Fruit fly (Drosophila melanogaster) whole organism, embryonic: ENCODE measurements around the gene toe.

ENCODE experiments used
- BEAF-32 ChIP-seq: fragments of 200-800 bp; sonication (Bioruptor generic); optimal IDR thresholded peaks from 3 replicates; lab custom pipeline; 2017; ENCODE audit warnings: missing biosample characterization, missing genetic modification characterization, mild to moderate bottlenecking, moderate library complexity, missing genetic modification reagents
- CG10959 ChIP-seq: fragments of 200-800 bp; sonication (Bioruptor generic); IDR thresholded peaks from 2 replicates; pipeline ENCODE4 v1.3.6; 2022; ENCODE audit warnings: missing biosample characterization, missing genetic modification characterization
- CG11093 ChIP-seq: fragments of 200-800 bp; sonication (Bioruptor generic); IDR thresholded peaks from 3 replicates; pipeline ENCODE4 v1.3.6; 2022; ENCODE audit warnings: missing biosample characterization, missing genetic modification characterization
- CG12769 ChIP-seq: fragments of 200-800 bp; sonication (Bioruptor generic); optimal IDR thresholded peaks from 2 replicates; lab custom pipeline; 2019; ENCODE audit warnings: missing biosample characterization, mild to moderate bottlenecking, missing genetic modification characterization, moderate library complexity
- CG13894 ChIP-seq: fragments of 200-800 bp; sonication (Bioruptor generic); optimal IDR thresholded peaks from 3 replicates; lab custom pipeline; 2018; ENCODE audit warnings: missing biosample characterization, mild to moderate bottlenecking, missing genetic modification characterization, moderate library complexity
- CG14667 ChIP-seq: fragments of 200-800 bp; sonication (Bioruptor generic); IDR thresholded peaks from 2 replicates; pipeline ENCODE4 v1.3.6; 2022; ENCODE audit warnings: missing biosample characterization, missing genetic modification characterization
- CG15073 ChIP-seq: fragments of 200-800 bp; sonication (Bioruptor generic); optimal IDR thresholded peaks from 2 replicates; lab custom pipeline; 2016; ENCODE audit warnings: missing biosample characterization, missing genetic modification characterization
- CG1529 ChIP-seq: fragments of 200-800 bp; sonication (Bioruptor generic); optimal IDR thresholded peaks from 3 replicates; lab custom pipeline; 2018; ENCODE audit warnings: missing biosample characterization, missing genetic modification characterization
- CG17328 ChIP-seq: fragments of 200-800 bp; sonication (Bioruptor generic); IDR thresholded peaks from 2 replicates; pipeline ENCODE4 v1.3.6; 2022; ENCODE audit warnings: missing biosample characterization, missing genetic modification characterization
- CG2116 ChIP-seq: fragments of 200-800 bp; sonication (Bioruptor generic); optimal IDR thresholded peaks from 3 replicates; lab custom pipeline; 2018; ENCODE audit warnings: missing biosample characterization, mild to moderate bottlenecking, missing genetic modification characterization
- CG3407 ChIP-seq: fragments of 200-800 bp; sonication (Bioruptor generic); optimal IDR thresholded peaks from 2 replicates; lab custom pipeline; 2018; ENCODE audit warnings: missing biosample characterization, mild to moderate bottlenecking, missing genetic modification characterization
- CG43689 ChIP-seq: fragments of 200-800 bp; sonication (Bioruptor generic); IDR thresholded peaks from 2 replicates; pipeline ENCODE4 v1.3.6; 2022; ENCODE audit warnings: missing biosample characterization, missing genetic modification characterization
- CG7271 ChIP-seq: fragments of 200-800 bp; sonication (Bioruptor generic); optimal IDR thresholded peaks from 2 replicates; lab custom pipeline; 2018; ENCODE audit warnings: missing biosample characterization, mild to moderate bottlenecking, missing genetic modification characterization, moderate library complexity
- CTCF ChIP-seq: fragments of 200-800 bp; sonication (Bioruptor generic); optimal IDR thresholded peaks from 2 replicates; lab custom pipeline; 2017; ENCODE audit warnings: missing biosample characterization, mild to moderate bottlenecking, missing genetic modification characterization, moderate library complexity
- D19A ChIP-seq: fragments of 200-800 bp; optimal IDR thresholded peaks from 3 replicates; lab custom pipeline; 2019; ENCODE audit warnings: missing biosample characterization, mild to moderate bottlenecking, missing genetic modification characterization, moderate library complexity
- Dll ChIP-seq: fragments of 200-800 bp; sonication (Bioruptor generic); IDR thresholded peaks from 4 replicates; pipeline ENCODE4 v1.3.6; 2022; ENCODE audit warnings: missing biosample characterization, missing genetic modification characterization; ENCODE audit not compliant: partially characterized antibody
- Ets97D ChIP-seq: fragments of 200-800 bp; sonication (Bioruptor generic); optimal IDR thresholded peaks from 3 replicates; lab custom pipeline; 2016; ENCODE audit warnings: missing biosample characterization, missing genetic modification characterization
- Fer1 ChIP-seq: fragments of 200-800 bp; sonication (Bioruptor generic); optimal IDR thresholded peaks from 2 replicates; lab custom pipeline; 2017; ENCODE audit warnings: missing biosample characterization, mild to moderate bottlenecking, missing genetic modification characterization
- Fer2 ChIP-seq: fragments of 200-800 bp; sonication (Bioruptor generic); optimal IDR thresholded peaks from 2 replicates; lab custom pipeline; 2018; ENCODE audit warnings: missing biosample characterization, mild to moderate bottlenecking, missing genetic modification characterization, moderate library complexity
- Hr51 ChIP-seq, 2 experiments: fragments of 200-800 bp; sonication (Bioruptor generic); optimal IDR thresholded peaks; 2 replicates in 1 of 2; 3 replicates in 1 of 2; lab custom pipeline; 2016 to 2018; ENCODE audit warnings: missing biosample characterization in 2 of 2, missing genetic modification characterization in 2 of 2, mild to moderate bottlenecking in 1 of 2, moderate library complexity in 1 of 2
- Med ChIP-seq: fragments of 200-800 bp; sonication (Bioruptor generic); peaks from one replicate; lab custom pipeline; 2016; ENCODE audit warnings: missing biosample characterization, missing genetic modification characterization, mild to moderate bottlenecking, inconsistent platforms, moderate library complexity
- Meics ChIP-seq: fragments of 200-800 bp; sonication (Bioruptor generic); optimal IDR thresholded peaks from 2 replicates; lab custom pipeline; 2017; ENCODE audit warnings: missing biosample characterization, mild to moderate bottlenecking, missing genetic modification characterization
- NK7.1 ChIP-seq: fragments of 200-800 bp; sonication (Bioruptor generic); optimal IDR thresholded peaks from 3 replicates; lab custom pipeline; 2016; ENCODE audit warnings: missing biosample characterization, missing genetic modification characterization
- Nf-YB ChIP-seq: fragments of 200-800 bp; sonication (Bioruptor generic); optimal IDR thresholded peaks from 3 replicates; lab custom pipeline; 2019; ENCODE audit warnings: missing biosample characterization, mild to moderate bottlenecking, missing genetic modification characterization, moderate library complexity
- Opbp ChIP-seq: fragments of 200-800 bp; sonication (Bioruptor generic); IDR thresholded peaks from 3 replicates; pipeline ENCODE4 v1.3.6; 2022; ENCODE audit warnings: missing biosample characterization, missing genetic modification characterization; ENCODE audit not compliant: partially characterized antibody
- Rx ChIP-seq: fragments of 200-800 bp; sonication (Bioruptor generic); IDR thresholded peaks from 2 replicates; pipeline ENCODE4 v1.3.6; 2022; ENCODE audit warnings: missing biosample characterization, missing genetic modification characterization
- Sox102F ChIP-seq: fragments of 200-800 bp; sonication (Bioruptor generic); optimal IDR thresholded peaks from 2 replicates; lab custom pipeline; 2018; ENCODE audit warnings: missing biosample characterization, mild to moderate bottlenecking, missing genetic modification characterization, moderate library complexity
- Vsx1 ChIP-seq: fragments of 200-800 bp; sonication (Bioruptor generic); optimal IDR thresholded peaks from 2 replicates; lab custom pipeline; 2017; ENCODE audit warnings: missing biosample characterization, mild to moderate bottlenecking, missing genetic modification characterization, missing genetic modification reagents
- YL-1 ChIP-seq: fragments of 200-800 bp; sonication (Bioruptor generic); optimal IDR thresholded peaks from 3 replicates; lab custom pipeline; 2017; ENCODE audit warnings: missing biosample characterization, mild to moderate bottlenecking, missing genetic modification characterization
- ac ChIP-seq: fragments of 200-800 bp; sonication (Bioruptor generic); optimal IDR thresholded peaks from 3 replicates; lab custom pipeline; 2017; ENCODE audit warnings: missing biosample characterization, mild to moderate bottlenecking, missing genetic modification characterization
- chinmo ChIP-seq: fragments of 200-800 bp; sonication (Bioruptor generic); IDR thresholded peaks from 4 replicates; pipeline ENCODE4 v1.3.6; 2022; ENCODE audit warnings: missing biosample characterization, missing genetic modification characterization; ENCODE audit not compliant: partially characterized antibody
- dan ChIP-seq: fragments of 200-800 bp; sonication (Bioruptor generic); IDR thresholded peaks from 2 replicates; pipeline ENCODE4 v1.3.6; 2022; ENCODE audit warnings: missing biosample characterization, missing genetic modification characterization
- gcm2 ChIP-seq: fragments of 200-800 bp; sonication (Bioruptor generic); optimal IDR thresholded peaks from 2 replicates; lab custom pipeline; 2016; ENCODE audit warnings: missing biosample characterization, missing genetic modification characterization
- hb ChIP-seq: fragments of 200-800 bp; sonication (Bioruptor generic); IDR thresholded peaks from 3 replicates; pipeline ENCODE4 v1.3.6; 2022; ENCODE audit warnings: missing biosample characterization, missing genetic modification characterization; ENCODE audit not compliant: partially characterized antibody
- hkb ChIP-seq, 2 experiments: fragments of 200-800 bp in 1 of 2; fragments of >200 bp in 1 of 2; sonication (Bioruptor generic) in 1 of 2; IDR thresholded peaks in 1 of 2; optimal IDR thresholded peaks in 1 of 2; 2 replicates each; pipeline versions ENCODE4 v1.3.6 to Lab custom; 2017 to 2022; ENCODE audit warnings: missing biosample characterization in 1 of 2, missing genetic modification characterization in 1 of 2
- kni ChIP-seq: fragments of 200-800 bp; sonication (Bioruptor generic); optimal IDR thresholded peaks from 3 replicates; lab custom pipeline; 2017; ENCODE audit warnings: mild to moderate bottlenecking, missing biosample characterization, missing genetic modification reagents, missing genetic modification characterization
- lab ChIP-seq: fragments of 200-800 bp; sonication (Bioruptor generic); optimal IDR thresholded peaks from 3 replicates; lab custom pipeline; 2017; ENCODE audit warnings: missing biosample characterization, missing genetic modification characterization, mild to moderate bottlenecking, moderate library complexity, missing genetic modification reagents
- nerfin-1 ChIP-seq: fragments of 200-800 bp; sonication (Bioruptor generic); optimal IDR thresholded peaks from 3 replicates; lab custom pipeline; 2019; ENCODE audit warnings: missing biosample characterization, mild to moderate bottlenecking, missing genetic modification characterization, moderate library complexity
- odd ChIP-seq: fragments of 200-800 bp; sonication (Bioruptor generic); optimal IDR thresholded peaks from 2 replicates; lab custom pipeline; 2017; ENCODE audit warnings: missing biosample characterization, mild to moderate bottlenecking, missing genetic modification characterization
- pho ChIP-seq: fragments of 200-800 bp; sonication (Bioruptor generic); optimal IDR thresholded peaks from 2 replicates; lab custom pipeline; 2016; ENCODE audit warnings: missing biosample characterization, missing genetic modification characterization
- prd ChIP-seq, 3 experiments: fragments of >200 bp in 2 of 3; fragments of 200-800 bp in 1 of 3; sonication (Bioruptor generic) in 1 of 3; optimal IDR thresholded peaks in 2 of 3; IDR thresholded peaks in 1 of 3; 2 replicates in 2 of 3; 3 replicates in 1 of 3; pipeline versions ENCODE4 v1.3.6 to Lab custom; 2017 to 2022; ENCODE audit warnings: missing biosample characterization in 1 of 3, missing genetic modification characterization in 1 of 3
- run ChIP-seq: fragments of 200-800 bp; sonication (Bioruptor generic); optimal IDR thresholded peaks from 3 replicates; lab custom pipeline; 2018; ENCODE audit warnings: missing biosample characterization, mild to moderate bottlenecking, missing genetic modification characterization
- sd ChIP-seq: fragments of 200-800 bp; sonication (Bioruptor generic); optimal IDR thresholded peaks from 3 replicates; lab custom pipeline; 2018; ENCODE audit warnings: missing biosample characterization, mild to moderate bottlenecking, missing genetic modification characterization, moderate library complexity
- seq ChIP-seq: fragments of 200-800 bp; sonication (Bioruptor generic); IDR thresholded peaks from 2 replicates; pipeline ENCODE4 v1.3.6; 2022; ENCODE audit warnings: missing biosample characterization, missing genetic modification characterization
- slbo ChIP-seq: fragments of 200-800 bp; sonication (Bioruptor generic); IDR thresholded peaks from 2 replicates; pipeline ENCODE4 v1.3.6; 2022; ENCODE audit warnings: missing biosample characterization, missing genetic modification characterization
- usp ChIP-seq: fragments of >200 bp; optimal IDR thresholded peaks from 2 replicates; lab custom pipeline; 2017; ENCODE audit warnings: missing biosample characterization, missing genetic modification characterization
- zfh1 ChIP-seq: fragments of 200-800 bp; sonication (Bioruptor generic); IDR thresholded peaks from 3 replicates; pipeline ENCODE4 v1.3.6; 2022; ENCODE audit warnings: missing biosample characterization, missing genetic modification characterization

The toe gene

DNA sequence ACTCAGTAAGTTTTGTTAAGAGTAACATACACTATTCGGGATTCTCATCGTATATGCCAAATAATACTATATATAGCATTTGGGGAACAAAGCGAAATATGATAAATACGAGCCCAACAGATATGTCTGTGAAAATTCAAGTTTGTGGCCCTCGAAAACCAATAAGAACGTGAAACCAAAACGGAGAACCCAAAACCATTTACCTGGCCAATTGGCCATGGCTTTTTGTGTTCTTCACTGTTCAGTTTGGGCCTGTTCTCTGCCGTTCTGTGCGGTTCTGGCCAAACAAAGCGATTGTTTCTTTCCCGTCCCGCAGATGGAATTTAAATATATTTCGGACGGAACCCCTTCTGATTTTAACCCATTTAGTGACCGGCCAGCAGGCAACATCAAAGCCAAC is 45.4 kb downstream of the toe start:
- no peak for TF ChIP-seq ac
- TF ChIP-seq chinmo (GFP tag; lab: Robert Waterston, UW), result peak; percentile 52; the same call in 1 of the 4 replicates
- peak; percentile 8 for TF ChIP-seq Vsx1 (GFP tag; lab: Kevin White, UChicago)
- no peak for TF ChIP-seq CG15073
- peak; percentile 8 for TF ChIP-seq CG12769
- TF ChIP-seq sd (tag; lab: Kevin White, UChicago), result peak; percentile 70
- TF ChIP-seq CG13894 (tag; lab: Kevin White, UChicago), result peak; percentile 87

DNA sequence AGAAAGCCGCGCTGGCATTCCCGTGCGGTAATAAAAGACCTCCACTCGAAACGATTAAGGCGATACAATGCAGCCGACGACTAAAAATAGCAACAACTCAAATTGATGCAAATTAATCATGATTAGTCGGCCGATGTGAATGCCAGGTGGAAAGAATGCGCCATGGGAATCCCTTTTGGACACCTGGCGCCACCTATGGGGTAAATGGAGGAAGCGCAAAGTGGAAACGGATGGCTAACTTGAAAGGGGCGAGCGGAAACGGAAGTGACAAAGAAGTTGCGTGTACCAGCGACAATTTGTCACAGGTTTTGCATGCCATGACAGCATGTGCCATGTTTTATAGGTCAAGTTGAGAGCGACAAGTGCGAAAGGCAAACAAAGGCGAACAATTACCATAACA is 51.9 kb downstream of the toe start:
- peak; percentile 82 for TF ChIP-seq CTCF (GFP tag; lab: Kevin White, UChicago)
- no peak for TF ChIP-seq D19A (tag; lab: Kevin White, UChicago)
- TF ChIP-seq CG17328 (GFP tag; lab: Robert Waterston, UW), result 0 out of 2 replicates have a peak, but pooled peaks have one; percentile 12
- peak; percentile 8 for TF ChIP-seq Ets97D
- TF ChIP-seq zfh1 (GFP tag; lab: Robert Waterston, UW), result 0 out of 3 replicates have a peak, but pooled peaks have one; percentile 15
- TF ChIP-seq Med (GFP tag; lab: Kevin White, UChicago), result peak; percentile 48
- TF ChIP-seq CG7271 (tag; lab: Kevin White, UChicago), result no peak

DNA sequence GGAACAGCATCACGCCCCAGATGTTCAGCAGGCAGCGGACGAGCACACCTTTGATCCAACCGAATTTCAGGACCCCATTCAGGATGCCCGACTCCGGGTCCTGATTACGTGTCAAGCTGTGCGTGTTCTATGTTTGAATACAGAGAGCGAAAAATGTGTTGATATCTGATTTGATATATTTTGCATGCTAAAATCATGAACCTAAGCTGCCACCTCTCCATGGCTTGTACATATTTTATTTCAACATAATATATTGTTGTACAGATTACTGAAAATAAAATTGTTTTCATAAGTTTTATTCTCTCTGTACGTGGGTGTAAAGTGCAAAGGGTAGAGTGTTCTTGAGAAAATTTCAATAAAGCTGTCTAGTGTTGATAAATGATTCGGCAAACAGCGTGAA is 58.0 kb downstream of the toe start:
- TF ChIP-seq lab (peak; percentile 51), Sox102F (GFP tag; lab: Kevin White, UChicago) (peak; percentile 13), Nf-YB (GFP tag; lab: Kevin White, UChicago) (no peak), pho (GFP tag; lab: Kevin White, UChicago) (no peak), gcm2 (no peak), Fer1 (GFP tag; lab: Kevin White, UChicago) (no peak), BEAF-32 (GFP tag; lab: Kevin White, UChicago) (no peak), hb (GFP tag; lab: Robert Waterston, UW) (no peak), Vsx1 (GFP tag; lab: Kevin White, UChicago) (no peak), NK7.1 (GFP tag; lab: Kevin White, UChicago) (no peak), run (tag; lab: Kevin White, UChicago) (no peak), seq (GFP tag; lab: Robert Waterston, UW) (no peak), hkb (optimal IDR thresholded peaks at IDR 0.05; lab: Kevin White, UChicago) (no peak), hkb (GFP tag; IDR thresholded peaks at IDR 0.05; lab: Robert Waterston, UW) (0 out of 2 replicates have a peak, but pooled peaks have one; percentile 33), CG3407 (GFP tag; lab: Kevin White, UChicago) (no peak), CG10959 (GFP tag; lab: Robert Waterston, UW) (no peak), CG2116 (GFP tag; lab: Kevin White, UChicago) (no peak), Rx (no peak), nerfin-1 (tag; lab: Kevin White, UChicago) (no peak), Opbp (GFP tag; lab: Robert Waterston, UW) (no peak), YL-1 (GFP tag; lab: Kevin White, UChicago) (no peak), CG11093 (GFP tag; lab: Robert Waterston, UW) (no peak), kni (GFP tag; lab: Kevin White, UChicago) (no peak), Fer2 (no peak), usp (GFP tag; lab: Kevin White, UChicago) (no peak), prd (optimal IDR thresholded peaks at IDR 0.05; lab: Kevin White, UChicago) (no peak), prd (GFP tag; IDR thresholded peaks at IDR 0.05; lab: Robert Waterston, UW) (0 out of 3 replicates have a peak, but pooled peaks have one; percentile 17), Dll (GFP tag; lab: Robert Waterston, UW) (no peak), slbo (peak; percentile 52; the same call in 1 of the 2 replicates), Meics (GFP tag; lab: Kevin White, UChicago) (peak; percentile 17), CG1529 (GFP tag; lab: Kevin White, UChicago) (no peak), odd (GFP tag; lab: Kevin White, UChicago) (no peak), CG14667 (no peak), dan (GFP tag; lab: Robert Waterston, UW) (no peak), Hr51 (GFP tag; optimal IDR thresholded peaks at IDR 0.05; lab: Kevin White, UChicago) (peak in 1 of 2 experiments; percentile 33), CG43689 (no peak)
